Worm (Caenorhabditis elegans): Measurements from ENCODE around the gene C17H12.12.

Gene C17H12.12

DNA sequence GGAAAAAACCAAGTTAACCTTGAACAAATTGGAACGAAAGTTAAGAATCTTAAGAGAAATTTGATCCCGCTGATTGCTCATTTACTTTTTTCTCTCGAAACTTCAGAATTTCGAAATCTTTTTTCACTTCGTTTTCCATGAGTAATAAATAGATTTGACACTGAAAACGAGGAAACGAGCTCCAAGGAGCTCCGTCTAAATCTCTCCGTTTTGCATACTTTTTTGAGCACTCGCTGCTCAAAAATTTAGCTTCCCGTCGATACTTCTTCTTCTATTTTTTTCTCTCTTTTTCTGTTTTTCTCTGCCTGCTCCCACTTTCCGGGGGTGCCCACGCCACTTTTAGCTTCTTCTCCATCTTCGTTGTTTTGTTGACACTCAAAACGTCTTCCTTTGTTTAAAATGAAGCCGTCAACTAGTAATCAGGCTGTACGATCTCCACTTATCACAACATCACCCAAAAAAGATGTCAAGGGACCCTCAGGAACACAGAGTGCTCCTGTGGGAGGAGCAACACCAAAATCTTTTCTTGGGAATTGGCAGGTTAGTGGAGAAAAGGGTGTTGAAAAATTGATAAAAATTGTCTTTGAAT lies 10.8 kb downstream of the C17H12.12 start, which contains the start of gene C17H12.10:
C17H12.10 (plus strand) TSS at position 325 of the 589 bp plus-strand sequence.
- TF ChIP-seq elt-1 (tag; optimal IDR thresholded peaks at IDR 0.05) (peak; percentile 71), ama-1 (optimal IDR thresholded peaks at IDR 0.05) (no peak), hmg-11 (tag; optimal IDR thresholded peaks at IDR 0.05) (peak; percentile 3), fkh-10 (GFP tag; optimal IDR thresholded peaks at IDR 0.05) (peak; percentile 41), sea-2 (GFP tag; optimal IDR thresholded peaks at IDR 0.05) (no peak), lin-39 (tag; optimal IDR thresholded peaks at IDR 0.05) (peak; percentile 67), nfya-1 (tag; optimal IDR thresholded peaks at IDR 0.05; ENCODE audit: insufficient read depth) (peak; percentile 54), lin-15B (tag; optimal IDR thresholded peaks at IDR 0.05) (peak; percentile 28)

DNA sequence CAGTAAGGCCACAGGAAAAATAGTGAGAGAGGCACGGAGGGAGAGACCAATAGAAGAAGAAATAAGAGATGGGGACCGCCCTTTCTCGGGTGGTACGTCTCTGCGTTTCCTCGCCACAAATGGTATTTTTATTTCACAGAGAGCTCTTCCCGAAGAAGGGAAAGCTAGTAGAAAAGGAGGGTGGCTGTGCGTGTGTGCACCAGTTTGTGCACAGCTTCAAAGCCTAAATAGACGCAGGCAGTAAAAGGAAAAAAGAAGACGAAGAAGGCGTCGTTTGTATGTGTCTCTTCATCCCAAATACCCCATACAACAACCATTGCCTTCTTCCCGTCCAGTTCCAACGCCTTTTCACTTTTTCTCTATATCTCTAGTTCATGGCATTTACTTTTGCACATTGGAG lies 14.0 kb downstream of the C17H12.12 start:
- TF ChIP-seq sea-2 (GFP tag; optimal IDR thresholded peaks at IDR 0.05) (no peak), nfya-1 (tag; optimal IDR thresholded peaks at IDR 0.05; ENCODE audit: insufficient read depth) (peak; percentile 76), egl-27 (tag; optimal IDR thresholded peaks at IDR 0.05) (no peak), ceh-28 (tag; optimal IDR thresholded peaks at IDR 0.05) (peak; percentile 16), lin-15B (tag; optimal IDR thresholded peaks at IDR 0.05) (peak; percentile 37), fkh-10 (GFP tag; optimal IDR thresholded peaks at IDR 0.05) (peak; percentile 64), daf-12 (tag; optimal IDR thresholded peaks at IDR 0.05) (no peak), mdl-1 (tag; optimal IDR thresholded peaks at IDR 0.05) (no peak), hmg-11 (tag; optimal IDR thresholded peaks at IDR 0.05) (peak; percentile 97), tbx-2 (tag; optimal IDR thresholded peaks at IDR 0.05) (peak; percentile 42), ceh-16 (tag; optimal IDR thresholded peaks at IDR 0.05) (no peak), ceh-82 (tag; optimal IDR thresholded peaks at IDR 0.05) (no peak), ceh-9 (tag; optimal IDR thresholded peaks at IDR 0.05) (no peak), snpc-4 (tag; optimal IDR thresholded peaks at IDR 0.05) (no peak), skn-1 (tag; optimal IDR thresholded peaks at IDR 0.05) (peak; percentile 8), elt-3 (tag; optimal IDR thresholded peaks at IDR 0.05) (no peak), lin-39 (tag; optimal IDR thresholded peaks at IDR 0.05) (peak; percentile 74)

DNA sequence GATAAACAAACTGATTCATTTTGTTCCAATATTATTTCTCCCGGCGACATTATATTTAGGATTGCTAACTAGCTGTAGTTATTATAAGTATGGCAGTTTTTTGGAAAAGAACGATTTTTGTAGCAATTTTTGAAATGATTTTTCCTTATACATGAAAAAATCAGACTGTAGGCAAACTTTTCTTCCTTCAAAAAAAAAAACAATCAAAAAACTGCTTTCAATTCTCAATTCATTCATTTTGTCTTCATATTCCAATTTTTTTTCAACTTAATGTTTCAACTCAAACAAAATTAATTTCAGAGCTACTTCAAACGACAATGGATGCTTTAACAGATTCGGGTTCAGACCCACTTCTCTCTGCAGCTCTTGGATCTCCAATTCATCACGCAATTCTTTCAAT lies 16.1 kb downstream of the C17H12.12 start, which contains the start of gene ceh-48:
ceh-48 (plus strand) TSS at position 301 of the 400 bp plus-strand sequence.
- no peak for TF ChIP-seq unc-62 (GFP tag; optimal IDR thresholded peaks at IDR 0.05)
- no peak for TF ChIP-seq elt-3 (tag; optimal IDR thresholded peaks at IDR 0.05)
- TF ChIP-seq nfya-1 (tag; optimal IDR thresholded peaks at IDR 0.05; ENCODE audit: insufficient read depth): no peak
- no peak for TF ChIP-seq ZK546.5 (tag; optimal IDR thresholded peaks at IDR 0.05)
- TF ChIP-seq jun-1 (tag; optimal IDR thresholded peaks at IDR 0.05): no peak
- TF ChIP-seq unc-39 (tag; optimal IDR thresholded peaks at IDR 0.05): no peak
- no peak for TF ChIP-seq mml-1 (tag; optimal IDR thresholded peaks at IDR 0.05)
- no peak for TF ChIP-seq nhr-28 (tag; optimal IDR thresholded peaks at IDR 0.05)
- no peak for TF ChIP-seq egl-27 (tag; optimal IDR thresholded peaks at IDR 0.05)

DNA sequence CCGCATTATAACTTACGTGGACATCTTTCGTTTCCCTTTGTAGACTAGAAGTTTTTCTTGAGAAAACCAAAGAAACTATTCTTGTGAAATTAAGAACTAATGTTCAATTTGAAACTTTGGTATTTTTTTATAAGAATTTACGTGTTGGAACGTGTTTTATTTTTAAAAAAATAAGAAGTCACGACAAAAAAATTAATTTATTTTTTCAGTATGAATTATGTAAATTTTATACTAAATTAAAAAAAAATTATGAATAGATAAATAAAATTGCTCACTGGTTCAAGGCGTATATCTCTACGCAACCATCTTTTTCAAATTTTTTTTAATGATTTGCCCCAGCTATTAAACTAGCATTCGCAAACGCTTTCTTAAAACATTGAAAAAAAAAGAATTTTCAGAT lies 21.8 kb downstream of the C17H12.12 start, which contains the start of gene C17H12.5:
C17H12.5 (minus strand) TSS at position 101 of the 400 bp plus-strand sequence.
- TF ChIP-seq nhr-67 (tag; optimal IDR thresholded peaks at IDR 0.05) (no peak), tbx-2 (tag; optimal IDR thresholded peaks at IDR 0.05) (no peak), fkh-2 (tag; optimal IDR thresholded peaks at IDR 0.05) (no peak), ZK546.5 (tag; optimal IDR thresholded peaks at IDR 0.05) (no peak), daf-12 (tag; optimal IDR thresholded peaks at IDR 0.05) (no peak), nhr-77 (tag; optimal IDR thresholded peaks at IDR 0.05) (no peak), fos-1 (tag; optimal IDR thresholded peaks at IDR 0.05) (no peak), nhr-11 (tag; optimal IDR thresholded peaks at IDR 0.05) (no peak), elt-2 (tag; optimal IDR thresholded peaks at IDR 0.05) (no peak), eor-1 (tag; optimal IDR thresholded peaks at IDR 0.05) (no peak)

DNA sequence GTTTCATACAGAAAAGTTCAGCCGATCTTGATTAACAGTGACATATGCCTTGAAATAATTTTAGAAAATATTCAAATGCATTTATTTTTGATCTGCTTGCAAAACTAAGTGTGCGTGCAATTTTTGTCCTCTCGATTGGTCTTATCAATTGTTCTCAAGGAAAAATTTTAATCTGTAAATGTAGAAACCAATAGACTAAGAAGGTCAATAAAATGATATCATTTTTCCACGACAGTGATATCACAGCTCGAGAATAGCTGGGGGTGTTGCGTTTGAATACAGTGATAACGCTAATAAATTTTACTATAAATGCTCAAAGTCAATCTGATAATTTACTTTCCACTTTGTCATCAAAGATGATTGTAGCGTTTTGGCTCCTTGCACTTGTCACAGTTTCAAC lies 22.6 kb downstream of the C17H12.12 start, which contains the start of gene C17H12.8:
C17H12.8 (plus strand) TSS at position 335 of the 400 bp plus-strand sequence.
- no peak for TF ChIP-seq nhr-11 (tag; optimal IDR thresholded peaks at IDR 0.05)
- TF ChIP-seq nhr-28 (tag; optimal IDR thresholded peaks at IDR 0.05): no peak
- TF ChIP-seq daf-12 (tag; optimal IDR thresholded peaks at IDR 0.05): no peak
- TF ChIP-seq pqm-1 (tag; optimal IDR thresholded peaks at IDR 0.05): peak; percentile 55
- no peak for TF ChIP-seq hmg-11 (tag; optimal IDR thresholded peaks at IDR 0.05)
- no peak for TF ChIP-seq mml-1 (tag; optimal IDR thresholded peaks at IDR 0.05)
- TF ChIP-seq skn-1 (tag; optimal IDR thresholded peaks at IDR 0.05): no peak
- no peak for TF ChIP-seq fkh-2 (tag; optimal IDR thresholded peaks at IDR 0.05)
- TF ChIP-seq nhr-23 (tag; optimal IDR thresholded peaks at IDR 0.05): no peak
- peak; percentile 86 for TF ChIP-seq elt-2 (tag; optimal IDR thresholded peaks at IDR 0.05)
- no peak for TF ChIP-seq ztf-11 (tag; optimal IDR thresholded peaks at IDR 0.05)
- no peak for TF ChIP-seq fkh-10 (GFP tag; optimal IDR thresholded peaks at IDR 0.05)

Data from whole organism, L3 larva.